Worm (Caenorhabditis elegans): ENCODE results near the gene bca-1.
A peak's percentile ranks its signal among the peaks of the same experiment; 100 is the strongest.

The bca-1 gene

DNA sequence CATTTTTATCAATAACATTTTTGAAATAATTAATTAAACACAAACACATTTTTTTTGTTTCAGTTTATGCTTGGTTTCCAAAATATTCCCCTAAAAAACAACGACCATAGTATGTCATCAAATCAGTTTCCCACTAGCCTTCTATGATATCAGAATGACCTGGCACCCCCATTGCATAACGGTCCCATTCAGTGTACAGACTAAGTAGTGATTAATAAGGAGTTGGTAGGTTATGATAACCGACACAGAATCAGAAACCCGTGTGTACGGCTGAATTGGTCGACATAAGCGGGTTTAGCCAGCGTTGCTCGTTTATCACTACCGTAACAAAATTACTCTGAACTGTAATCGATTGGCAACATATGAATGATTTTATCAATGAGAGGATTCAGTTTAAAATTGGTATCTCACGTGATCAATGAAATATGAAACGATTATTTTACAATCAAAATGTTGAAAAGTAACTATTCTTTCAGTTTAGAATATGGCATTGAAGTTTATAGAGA lies 47.1 kb downstream of the bca-1 start:
- TF ChIP-seq lim-6 (tag; optimal IDR thresholded peaks at IDR 0.05) (no peak), ceh-18 (tag; optimal IDR thresholded peaks at IDR 0.05) (no peak), elt-2 (tag; optimal IDR thresholded peaks at IDR 0.05) (peak; percentile 50), ceh-9 (tag; optimal IDR thresholded peaks at IDR 0.05) (no peak)

DNA sequence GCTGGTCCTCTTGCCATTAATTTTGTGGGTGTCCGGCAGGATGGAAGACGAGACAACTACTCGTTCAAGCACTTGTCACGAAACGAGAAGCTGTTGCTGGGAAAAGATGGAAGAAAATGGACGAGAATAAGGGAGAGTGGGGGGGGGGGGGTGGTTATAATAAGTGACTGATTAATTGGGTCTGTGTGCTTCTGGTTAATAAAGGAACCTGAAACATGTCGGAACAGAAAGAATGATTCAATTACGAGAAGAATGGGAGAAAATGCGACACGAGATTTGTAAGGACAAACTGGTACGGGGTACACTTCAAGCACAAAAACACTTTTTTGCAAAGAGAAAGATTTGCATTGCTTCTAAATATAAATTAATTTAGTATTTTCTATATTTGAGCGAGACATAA lies 49.1 kb downstream of the bca-1 start:
- TF ChIP-seq unc-42 (tag; optimal IDR thresholded peaks at IDR 0.05) (peak; percentile 83), ceh-22 (tag; optimal IDR thresholded peaks at IDR 0.05) (no peak)

Data from whole organism, late embryonic.